Fruit fly (Drosophila melanogaster) whole organism, embryonic: ENCODE data around the gene CG11550.

Experiments used
- C15 ChIP-seq: fragments of 200-800 bp; sonication (Bioruptor generic); IDR thresholded peaks from 3 replicates; pipeline ENCODE4 v1.3.6; 2022; ENCODE audit warnings: missing biosample characterization, missing genetic modification characterization
- CG10366 ChIP-seq: fragments of 200-800 bp; sonication (Bioruptor generic); IDR thresholded peaks from 2 replicates; pipeline ENCODE4 v1.3.6; 2022; ENCODE audit warnings: missing biosample characterization, missing genetic modification characterization
- CG10959 ChIP-seq: fragments of 200-800 bp; sonication (Bioruptor generic); IDR thresholded peaks from 2 replicates; pipeline ENCODE4 v1.3.6; 2022; ENCODE audit warnings: missing biosample characterization, missing genetic modification characterization
- CG11456 ChIP-seq: fragments of 200-800 bp; sonication (Bioruptor generic); IDR thresholded peaks from 3 replicates; pipeline ENCODE4 v1.3.6; 2022; ENCODE audit warnings: missing biosample characterization, missing genetic modification characterization
- CG11560 ChIP-seq: fragments of 200-800 bp; sonication (Bioruptor generic); IDR thresholded peaks from 3 replicates; pipeline ENCODE4 v1.3.6; 2022; ENCODE audit warnings: missing biosample characterization, missing genetic modification characterization
- CG14667 ChIP-seq: fragments of 200-800 bp; sonication (Bioruptor generic); IDR thresholded peaks from 2 replicates; pipeline ENCODE4 v1.3.6; 2022; ENCODE audit warnings: missing biosample characterization, missing genetic modification characterization
- CG15073 ChIP-seq: fragments of 200-800 bp; sonication (Bioruptor generic); optimal IDR thresholded peaks from 2 replicates; lab custom pipeline; 2016; ENCODE audit warnings: missing biosample characterization, missing genetic modification characterization
- CG17361 ChIP-seq: fragments of 200-800 bp; sonication (Bioruptor generic); IDR thresholded peaks from 3 replicates; pipeline ENCODE4 v1.3.6; 2022; ENCODE audit warnings: missing biosample characterization, missing genetic modification characterization
- CG1792 ChIP-seq: fragments of 200-800 bp; sonication (Bioruptor generic); optimal IDR thresholded peaks from 2 replicates; lab custom pipeline; 2016; ENCODE audit warnings: missing biosample characterization, missing genetic modification characterization
- CG2712 ChIP-seq: fragments of 200-800 bp; optimal IDR thresholded peaks from 3 replicates; lab custom pipeline; 2019; ENCODE audit warnings: missing biosample characterization, mild to moderate bottlenecking, missing genetic modification characterization, moderate library complexity
- CG30020 ChIP-seq: fragments of 200-800 bp; optimal IDR thresholded peaks from 2 replicates; lab custom pipeline; 2019; ENCODE audit warnings: missing biosample characterization, mild to moderate bottlenecking, missing genetic modification characterization, moderate library complexity
- CG32532 ChIP-seq: fragments of 200-800 bp; sonication (Bioruptor generic); IDR thresholded peaks from 2 replicates; pipeline ENCODE4 v1.3.6; 2022; ENCODE audit warnings: missing biosample characterization, missing genetic modification characterization
- CG5953 ChIP-seq: fragments of 200-800 bp; sonication (Bioruptor generic); IDR thresholded peaks from 2 replicates; pipeline ENCODE4 v1.3.6; 2022; ENCODE audit warnings: missing biosample characterization, missing genetic modification characterization
- CG6272 ChIP-seq: fragments of 200-800 bp; sonication (Bioruptor generic); IDR thresholded peaks from 2 replicates; pipeline ENCODE4 v1.3.6; 2022; ENCODE audit warnings: missing biosample characterization, missing genetic modification characterization
- CG7928 ChIP-seq: fragments of 200-800 bp; sonication (Bioruptor generic); optimal IDR thresholded peaks from 2 replicates; lab custom pipeline; 2017; ENCODE audit warnings: missing biosample characterization, mild to moderate bottlenecking, missing genetic modification characterization
- CG9215 ChIP-seq: fragments of 200-800 bp; sonication (Bioruptor generic); IDR thresholded peaks from 2 replicates; pipeline ENCODE4 v1.3.6; 2022; ENCODE audit warnings: missing biosample characterization, missing genetic modification characterization
- CG9876 ChIP-seq: fragments of 200-800 bp; sonication (Bioruptor generic); optimal IDR thresholded peaks from 2 replicates; lab custom pipeline; 2016; ENCODE audit warnings: missing biosample characterization, missing genetic modification characterization
- CG9932 ChIP-seq: fragments of 200-800 bp; sonication (Bioruptor generic); IDR thresholded peaks from 2 replicates; pipeline ENCODE4 v1.3.6; 2022; ENCODE audit warnings: missing biosample characterization, missing genetic modification characterization
- Dad ChIP-seq: fragments of 200-800 bp; sonication (Bioruptor generic); optimal IDR thresholded peaks from 3 replicates; lab custom pipeline; 2016; ENCODE audit warnings: missing biosample characterization, missing genetic modification characterization
- Drgx ChIP-seq: fragments of 200-800 bp; sonication (Bioruptor generic); IDR thresholded peaks from 2 replicates; pipeline ENCODE4 v1.3.6; 2022; ENCODE audit warnings: missing biosample characterization, missing genetic modification characterization
- Elba2 ChIP-seq: fragments of 200-800 bp; sonication (Bioruptor generic); optimal IDR thresholded peaks from 3 replicates; lab custom pipeline; 2016; ENCODE audit warnings: missing biosample characterization, missing genetic modification characterization
- Ets65A ChIP-seq: fragments of 200-800 bp; sonication (Bioruptor generic); peaks from one replicate; lab custom pipeline; 2016; ENCODE audit warnings: missing biosample characterization, missing genetic modification characterization
- Hr3 ChIP-seq: fragments of 200-800 bp; sonication (Bioruptor generic); optimal IDR thresholded peaks from 3 replicates; lab custom pipeline; 2016; ENCODE audit warnings: missing biosample characterization, missing genetic modification characterization
- MTF-1 ChIP-seq: fragments of 200-800 bp; sonication (Bioruptor generic); optimal IDR thresholded peaks from 2 replicates; lab custom pipeline; 2018; ENCODE audit warnings: missing biosample characterization, mild to moderate bottlenecking, missing genetic modification characterization, borderline replicate concordance
- Med ChIP-seq: fragments of 200-800 bp; sonication (Bioruptor generic); peaks from one replicate; lab custom pipeline; 2016; ENCODE audit warnings: missing biosample characterization, missing genetic modification characterization, mild to moderate bottlenecking, inconsistent platforms, moderate library complexity
- Oaz ChIP-seq: fragments of 200-800 bp; sonication (Bioruptor generic); IDR thresholded peaks from 2 replicates; pipeline ENCODE4 v1.3.6; 2022; ENCODE audit warnings: missing biosample characterization, missing genetic modification characterization
- Sin3A ChIP-seq: fragments of >200 bp; optimal IDR thresholded peaks from 2 replicates; lab custom pipeline; 2018
- Sry-δ ChIP-seq: fragments of 200-800 bp; sonication (Bioruptor generic); optimal IDR thresholded peaks from 2 replicates; lab custom pipeline; 2016; ENCODE audit warnings: missing biosample characterization, missing genetic modification characterization
- chif ChIP-seq, 2 experiments: fragments of 200-800 bp; sonication (Bioruptor generic); optimal IDR thresholded peaks; 3 replicates each; lab custom pipeline; 2016; ENCODE audit warnings: missing biosample characterization in 2 of 2, missing genetic modification characterization in 2 of 2
- chm ChIP-seq: fragments of 200-800 bp; sonication (Bioruptor generic); IDR thresholded peaks from 2 replicates; pipeline ENCODE4 v1.3.6; 2022; ENCODE audit warnings: missing biosample characterization, missing genetic modification characterization
- ci ChIP-seq: fragments of 200-800 bp; sonication (Bioruptor generic); IDR thresholded peaks from 3 replicates; pipeline ENCODE4 v1.3.6; 2022; ENCODE audit warnings: missing biosample characterization, missing genetic modification characterization
- dimm ChIP-seq: fragments of 200-800 bp; sonication (Bioruptor generic); IDR thresholded peaks from 2 replicates; pipeline ENCODE4 v1.3.6; 2022; ENCODE audit warnings: missing biosample characterization, missing genetic modification characterization
- dmrt11E ChIP-seq: fragments of 200-800 bp; sonication (Bioruptor generic); optimal IDR thresholded peaks from 3 replicates; lab custom pipeline; 2018; ENCODE audit warnings: missing biosample characterization, mild to moderate bottlenecking, missing genetic modification characterization, moderate library complexity
- gfzf ChIP-seq: fragments of 200-800 bp; sonication (Bioruptor generic); optimal IDR thresholded peaks from 2 replicates; lab custom pipeline; 2016; ENCODE audit warnings: missing biosample characterization, mild to moderate bottlenecking, missing genetic modification characterization, moderate library complexity
- her ChIP-seq: fragments of 200-800 bp; sonication (Bioruptor generic); optimal IDR thresholded peaks from 2 replicates; lab custom pipeline; 2016; ENCODE audit warnings: missing biosample characterization, missing genetic modification characterization
- jumu ChIP-seq: fragments of 200-800 bp; sonication (Bioruptor generic); optimal IDR thresholded peaks from 3 replicates; lab custom pipeline; 2016; ENCODE audit warnings: missing biosample characterization, missing genetic modification characterization
- lola ChIP-seq, 3 experiments: fragments of >200 bp in 2 of 3; fragments of 200-800 bp in 1 of 3; sonication (Bioruptor generic) in 1 of 3; optimal IDR thresholded peaks; 2 replicates each; lab custom pipeline; 2017 to 2019; ENCODE audit warnings: missing biosample characterization in 3 of 3, missing genetic modification characterization in 3 of 3, mild to moderate bottlenecking in 1 of 3, moderate library complexity in 1 of 3
- nerfin-2 ChIP-seq: fragments of 200-800 bp; sonication (Bioruptor generic); IDR thresholded peaks from 2 replicates; pipeline ENCODE4 v1.3.6; 2022; ENCODE audit warnings: missing biosample characterization, missing genetic modification characterization; ENCODE audit not compliant: partially characterized antibody
- oc ChIP-seq: fragments of 200-800 bp; sonication (Bioruptor generic); optimal IDR thresholded peaks from 2 replicates; lab custom pipeline; 2018; ENCODE audit warnings: missing biosample characterization, mild to moderate bottlenecking, missing genetic modification characterization, moderate library complexity
- pros ChIP-seq: fragments of 200-800 bp; sonication (Bioruptor generic); optimal IDR thresholded peaks from 3 replicates; lab custom pipeline; 2019; ENCODE audit warnings: missing biosample characterization, mild to moderate bottlenecking, missing genetic modification characterization, moderate library complexity
- sd ChIP-seq: fragments of 200-800 bp; sonication (Bioruptor generic); optimal IDR thresholded peaks from 3 replicates; lab custom pipeline; 2018; ENCODE audit warnings: missing biosample characterization, mild to moderate bottlenecking, missing genetic modification characterization, moderate library complexity
- sim ChIP-seq: fragments of 200-800 bp; sonication (Bioruptor generic); IDR thresholded peaks from 2 replicates; pipeline ENCODE4 v1.3.6; 2022; ENCODE audit warnings: missing biosample characterization, missing genetic modification characterization
- sima ChIP-seq: fragments of 200-800 bp; sonication (Bioruptor generic); optimal IDR thresholded peaks from 2 replicates; lab custom pipeline; 2016; ENCODE audit warnings: missing biosample characterization, missing genetic modification characterization
- sna ChIP-seq: fragments of 200-800 bp; sonication (Bioruptor generic); IDR thresholded peaks from 2 replicates; pipeline ENCODE4 v1.3.6; 2022; ENCODE audit warnings: missing biosample characterization, missing genetic modification characterization; ENCODE audit not compliant: partially characterized antibody
- ssp ChIP-seq: fragments of 200-800 bp; sonication (Bioruptor generic); IDR thresholded peaks from 2 replicates; pipeline ENCODE4 v1.3.6; 2022; ENCODE audit warnings: missing biosample characterization, missing genetic modification characterization
- tin ChIP-seq: fragments of 200-800 bp; sonication (Bioruptor generic); optimal IDR thresholded peaks from 3 replicates; lab custom pipeline; 2016; ENCODE audit warnings: missing biosample characterization, missing genetic modification characterization
- ttk ChIP-seq: fragments of 200-800 bp; sonication (Bioruptor generic); IDR thresholded peaks from 2 replicates; pipeline ENCODE4 v2.1.2; 2022; ENCODE audit warnings: missing biosample characterization, missing genetic modification characterization
- unpg ChIP-seq: fragments of 200-800 bp; sonication (Bioruptor generic); optimal IDR thresholded peaks from 3 replicates; lab custom pipeline; 2018; ENCODE audit warnings: missing biosample characterization, mild to moderate bottlenecking, missing genetic modification characterization, moderate library complexity
- wek ChIP-seq: fragments of 200-800 bp; sonication (Bioruptor generic); optimal IDR thresholded peaks from 3 replicates; lab custom pipeline; 2018; ENCODE audit warnings: missing biosample characterization, mild to moderate bottlenecking, missing genetic modification characterization, moderate library complexity
- yki ChIP-seq: fragments of >200 bp; optimal IDR thresholded peaks from 3 replicates; lab custom pipeline; 2018

The CG11550 gene

dm6 chr3R:31679830-31680294 is at the start of gene CG11550:
CG11550 (minus strand) TSS chr3R:31679880.
- TF ChIP-seq CG9215 (GFP tag; lab: Robert Waterston, UW) (no peak), MTF-1 (no peak), Drgx (GFP tag; lab: Robert Waterston, UW) (peak; percentile 74; the same call in 1 of the 2 replicates), ci (GFP tag; lab: Robert Waterston, UW) (0 out of 3 replicates have a peak, but pooled peaks have one; percentile 26)

dm6 chr3R:31727773-31728172 is 48.1 kb upstream of the CG11550 start:
- peak; percentile 40; the same call in 1 of the 2 replicates for TF ChIP-seq chm (GFP tag; lab: Robert Waterston, UW)
- no peak for TF ChIP-seq sima (GFP tag; lab: Kevin White, UChicago)
- no peak for TF ChIP-seq yki
- TF ChIP-seq CG6272 (GFP tag; lab: Robert Waterston, UW) = peak; percentile 51; the same call in 1 of the 2 replicates
- no peak for TF ChIP-seq CG9932 (GFP tag; lab: Robert Waterston, UW)
- TF ChIP-seq lola (GFP tag; optimal IDR thresholded peaks at IDR 0.05; lab: Kevin White, UChicago) = no peak
- TF ChIP-seq sd (tag; lab: Kevin White, UChicago) = no peak
- no peak for TF ChIP-seq ssp (GFP tag; lab: Robert Waterston, UW)
- TF ChIP-seq jumu (GFP tag; lab: Kevin White, UChicago) = no peak
- no peak for TF ChIP-seq Hr3 (GFP tag; lab: Kevin White, UChicago)
- TF ChIP-seq Dad = no peak
- 0 out of 2 replicates have a peak, but pooled peaks have one; percentile 26 for TF ChIP-seq Oaz (GFP tag; lab: Robert Waterston, UW)
- TF ChIP-seq pros (GFP tag; lab: Kevin White, UChicago) = no peak
- TF ChIP-seq CG2712 = no peak
- TF ChIP-seq C15 (GFP tag; lab: Robert Waterston, UW) = no peak
- no peak for TF ChIP-seq nerfin-2 (GFP tag; lab: Robert Waterston, UW)
- no peak for TF ChIP-seq dmrt11E (tag; lab: Kevin White, UChicago)
- peak; percentile 41; the same call in 1 of the 2 replicates for TF ChIP-seq ttk (GFP tag; lab: Robert Waterston, UW)
- no peak for TF ChIP-seq chif (GFP tag; optimal IDR thresholded peaks at IDR 0.05; lab: Kevin White, UChicago)
- TF ChIP-seq dimm (GFP tag; lab: Robert Waterston, UW) = no peak
- TF ChIP-seq CG5953 (GFP tag; lab: Robert Waterston, UW) = peak; percentile 41; the same call in 1 of the 2 replicates
- no peak for TF ChIP-seq CG15073 (GFP tag; lab: Kevin White, UChicago)
- TF ChIP-seq sim = no peak
- TF ChIP-seq CG14667 (GFP tag; lab: Robert Waterston, UW) = no peak
- no peak for TF ChIP-seq Sin3A (lab: Kevin White, UChicago)
- no peak for TF ChIP-seq wek
- peak; percentile 26 for TF ChIP-seq Med (GFP tag; lab: Kevin White, UChicago)
- TF ChIP-seq tin (GFP tag; lab: Kevin White, UChicago) = no peak
- no peak for TF ChIP-seq CG10366 (GFP tag; lab: Robert Waterston, UW)
- TF ChIP-seq CG32532 (GFP tag; lab: Robert Waterston, UW) = no peak
- no peak for TF ChIP-seq unpg (GFP tag; lab: Kevin White, UChicago)
- TF ChIP-seq CG11456 (GFP tag; lab: Robert Waterston, UW) = no peak
- peak; percentile 77 for TF ChIP-seq Ets65A (GFP tag; lab: Kevin White, UChicago)
- no peak for TF ChIP-seq Elba2
- TF ChIP-seq CG30020 = no peak
- no peak for TF ChIP-seq gfzf (GFP tag; lab: Kevin White, UChicago)
- TF ChIP-seq CG7928 (GFP tag; lab: Kevin White, UChicago) = no peak
- TF ChIP-seq CG11560 (tag; lab: Robert Waterston, UW) = no peak
- no peak for TF ChIP-seq CG17361 (GFP tag; lab: Robert Waterston, UW)
- no peak for TF ChIP-seq oc
- TF ChIP-seq CG1792 = no peak
- no peak for TF ChIP-seq Sry-δ (GFP tag; lab: Kevin White, UChicago)
- TF ChIP-seq sna (GFP tag; lab: Robert Waterston, UW) = no peak
- no peak for TF ChIP-seq CG10959 (GFP tag; lab: Robert Waterston, UW)
- no peak for TF ChIP-seq CG9876 (GFP tag; lab: Kevin White, UChicago)
- no peak for TF ChIP-seq her (GFP tag; lab: Kevin White, UChicago)
